Worm (Caenorhabditis elegans) whole organism, L4 larva: ENCODE measurements around the gene F20D6.9.

Experiments used
- ama-1 ChIP-seq: fragments of 150-350 bp; optimal IDR thresholded peaks from 2 replicates; lab custom pipeline; 2014; ENCODE audit warnings: inconsistent platforms, mixed read lengths
- ces-1 ChIP-seq: fragments of 150-350 bp; sonication (generic microtip); optimal IDR thresholded peaks from 4 replicates; lab custom pipeline; 2014; ENCODE audit warnings: missing biosample characterization, missing genetic modification reagents, missing genetic modification characterization
- dve-1 ChIP-seq: sonication (generic microtip); optimal IDR thresholded peaks from 2 replicates; lab custom pipeline; 2017; ENCODE audit warnings: antibody characterized with exemption, mild to moderate bottlenecking, missing genetic modification characterization, missing compliant biosample characterization; ENCODE audit not compliant: insufficient read depth
- mep-1 ChIP-seq: fragments of 150-350 bp; sonication (generic microtip); optimal IDR thresholded peaks from 3 replicates; lab custom pipeline; 2014; ENCODE audit warnings: missing biosample characterization, missing genetic modification characterization
- nhr-11 ChIP-seq: fragments of 150-350 bp; optimal IDR thresholded peaks from 2 replicates; lab custom pipeline; 2014; ENCODE audit warnings: missing biosample characterization, missing genetic modification characterization
- nhr-77 ChIP-seq: fragments of 150-350 bp; optimal IDR thresholded peaks from 2 replicates; lab custom pipeline; 2014; ENCODE audit warnings: missing biosample characterization, missing genetic modification characterization

DNA sequence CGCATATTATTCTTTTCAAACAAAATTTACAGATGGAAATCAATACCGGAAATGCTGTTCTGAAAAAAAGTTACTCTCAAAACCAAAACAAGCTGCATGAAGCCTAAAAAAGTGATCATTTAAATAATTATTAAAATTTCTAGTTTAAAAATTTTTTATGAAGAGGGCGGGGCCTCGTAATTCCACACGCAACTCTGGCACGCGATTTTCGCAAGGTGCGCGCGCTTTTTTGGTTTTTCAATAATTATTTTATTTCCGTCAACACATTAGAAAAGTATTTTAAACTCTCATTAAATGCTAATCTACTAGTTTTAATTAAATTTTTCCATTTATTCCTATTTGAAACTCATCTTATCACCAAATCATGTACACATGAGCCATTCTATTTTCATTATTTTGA is 47.5 kb downstream of the F20D6.9 start:
- TF ChIP-seq ces-1 (GFP tag; lab: Kevin White, UChicago): no peak
- TF ChIP-seq mep-1 (tag; lab: Kevin White, UChicago): no peak
- TF ChIP-seq dve-1 (tag; lab: Kevin White, UChicago): no peak
- TF ChIP-seq ama-1 (lab: Kevin White, UChicago): no peak
- no peak for TF ChIP-seq nhr-77 (tag; lab: Kevin White, UChicago)
- TF ChIP-seq nhr-11 (tag; lab: Kevin White, UChicago): no peak
